Fruit fly (Drosophila melanogaster): Measurements from ENCODE around the gene CG31674.
A peak's percentile ranks its signal among the peaks of the same experiment; 100 is the strongest.

CG31674 gene

dm6 chr2L:20799991-20800897 is 30.8 kb upstream of the CG31674 start (continued):
- TF ChIP-seq CrebB (tag; optimal IDR thresholded peaks at IDR 0.05) (peak; percentile 77), CG14965 (GFP tag; optimal IDR thresholded peaks at IDR 0.05; ENCODE audit: borderline replicate concordance) (peak; percentile 48), Bteb2 (GFP tag; optimal IDR thresholded peaks at IDR 0.05) (peak; percentile 69), Nf-YB (GFP tag; optimal IDR thresholded peaks at IDR 0.05) (peak; percentile 34), CG34224 (GFP tag; IDR thresholded peaks at IDR 0.05; ENCODE audit: partially characterized antibody) (peak; percentile 8; the same call in 1 of the 3 replicates), nmo (GFP tag; optimal IDR thresholded peaks at IDR 0.05) (peak; percentile 67), CG33213 (GFP tag; optimal IDR thresholded peaks at IDR 0.05) (peak; percentile 68), Dad (GFP tag; optimal IDR thresholded peaks at IDR 0.05) (peak; percentile 67), Pdp1 (GFP tag; optimal IDR thresholded peaks at IDR 0.05) (peak; percentile 72 to 83), CG2199 (GFP tag; IDR thresholded peaks at IDR 0.05) (peak; percentile 86; the same call in 2 of the 3 replicates), CG14014 (GFP tag; IDR thresholded peaks at IDR 0.05) (peak; percentile 82), Lpt (GFP tag; optimal IDR thresholded peaks at IDR 0.05) (no peak), caup (GFP tag; optimal IDR thresholded peaks at IDR 0.05; ENCODE audit: severe bottlenecking) (peak; percentile 76), CG1603 (tag; optimal IDR thresholded peaks at IDR 0.05) (peak; percentile 77), HLH54F (GFP tag; optimal IDR thresholded peaks at IDR 0.05) (peak; percentile 80), CG10462 (GFP tag; optimal IDR thresholded peaks at IDR 0.05) (peak; percentile 38), sens-2 (GFP tag; IDR thresholded peaks at IDR 0.05) (peak; percentile 64), dysf (GFP tag; IDR thresholded peaks at IDR 0.05) (peak; percentile 88), CG42726 (GFP tag; IDR thresholded peaks at IDR 0.05; ENCODE audit: partially characterized antibody) (no peak), HLH4C (GFP tag; IDR thresholded peaks at IDR 0.05; ENCODE audit: partially characterized antibody) (no peak; the same call in 2 of the 3 replicates), Ets97D (GFP tag; optimal IDR thresholded peaks at IDR 0.05) (peak; percentile 25), CG32767 (GFP tag; IDR thresholded peaks at IDR 0.05) (peak; percentile 60; the same call in 1 of the 2 replicates), pb (GFP tag; optimal IDR thresholded peaks at IDR 0.05) (peak; percentile 60), CG7928 (GFP tag; optimal IDR thresholded peaks at IDR 0.05) (peak; percentile 47), bigmax (GFP tag; optimal IDR thresholded peaks at IDR 0.05) (no peak), hb (GFP tag; IDR thresholded peaks at IDR 0.05; ENCODE audit: partially characterized antibody) (no peak), CTCF (GFP tag; optimal IDR thresholded peaks at IDR 0.05) (no peak), CG8089 (GFP tag; optimal IDR thresholded peaks at IDR 0.05) (peak; percentile 37), CG12219 (GFP tag; optimal IDR thresholded peaks at IDR 0.05) (peak; percentile 75), Kr (GFP tag; optimal IDR thresholded peaks at IDR 0.05) (no peak), CG5953 (GFP tag; IDR thresholded peaks at IDR 0.05) (0 out of 2 replicates have a peak, but pooled peaks have one; percentile 29), z (GFP tag; IDR thresholded peaks at IDR 0.05) (peak; percentile 86), CHES-1-like (GFP tag; optimal IDR thresholded peaks at IDR 0.05) (peak; percentile 83), Sry-β (GFP tag; optimal IDR thresholded peaks at IDR 0.05) (no peak), H15 (GFP tag; IDR thresholded peaks at IDR 0.05) (peak; percentile 63; the same call in 2 of the 3 replicates), CG12744 (GFP tag; optimal IDR thresholded peaks at IDR 0.05) (peak; percentile 62), Mrtf (GFP tag; IDR thresholded peaks at IDR 0.05) (peak; percentile 69; the same call in 2 of the 3 replicates), CG8281 (tag; optimal IDR thresholded peaks at IDR 0.05) (no peak), Oaz (GFP tag; IDR thresholded peaks at IDR 0.05) (peak; percentile 68), CG15011 (GFP tag; optimal IDR thresholded peaks at IDR 0.05) (peak; percentile 70), NC2β (GFP tag; optimal IDR thresholded peaks at IDR 0.05) (peak; percentile 63), CG4282 (GFP tag; optimal IDR thresholded peaks at IDR 0.05) (peak; percentile 40), exex (tag; optimal IDR thresholded peaks at IDR 0.05) (peak; percentile 33), unpg (GFP tag; optimal IDR thresholded peaks at IDR 0.05) (peak; percentile 77), CG6272 (GFP tag; IDR thresholded peaks at IDR 0.05) (peak; percentile 48; the same call in 1 of the 2 replicates), Taf1 (GFP tag; IDR thresholded peaks at IDR 0.05) (peak; percentile 78), zfh1 (GFP tag; IDR thresholded peaks at IDR 0.05) (peak; percentile 85), sima (GFP tag; optimal IDR thresholded peaks at IDR 0.05) (peak; percentile 56)

Measured in whole organism, embryonic.